Worm (Caenorhabditis elegans): ENCODE measurements around the gene bath-44.

bath-44 gene

ce11 chrII:7374143-7374542, 20.6 kb upstream of the bath-44 start, which contains the start of the genes mtch-1 and rpb-4 (continued):
- TF ChIP-seq ZK546.5 (tag; optimal IDR thresholded peaks at IDR 0.05) (no peak), ztf-11 (tag; optimal IDR thresholded peaks at IDR 0.05) (no peak), nhr-129 (tag; optimal IDR thresholded peaks at IDR 0.05) (peak; percentile 67), ceh-82 (tag; optimal IDR thresholded peaks at IDR 0.05) (no peak), nhr-12 (tag; optimal IDR thresholded peaks at IDR 0.05) (no peak), nhr-77 (tag; optimal IDR thresholded peaks at IDR 0.05) (no peak), nhr-23 (tag; optimal IDR thresholded peaks at IDR 0.05) (no peak), nhr-25 (tag; optimal IDR thresholded peaks at IDR 0.05) (no peak), nhr-21 (tag; optimal IDR thresholded peaks at IDR 0.05) (no peak), lin-39 (tag; optimal IDR thresholded peaks at IDR 0.05) (no peak)

- no peak for TF ChIP-seq nhr-129 (tag; optimal IDR thresholded peaks at IDR 0.05)
- no peak for TF ChIP-seq lin-13 (GFP tag; optimal IDR thresholded peaks at IDR 0.05)
- no peak for TF ChIP-seq mbf-1 (tag; optimal IDR thresholded peaks at IDR 0.05)
- TF ChIP-seq R02D3.7 (tag; optimal IDR thresholded peaks at IDR 0.05) = no peak
- no peak for TF ChIP-seq nhr-25 (tag; optimal IDR thresholded peaks at IDR 0.05)
- TF ChIP-seq peb-1 (tag; optimal IDR thresholded peaks at IDR 0.05) = no peak
- no peak for TF ChIP-seq unc-55 (GFP tag; optimal IDR thresholded peaks at IDR 0.05)
- TF ChIP-seq ceh-82 (tag; optimal IDR thresholded peaks at IDR 0.05) = no peak
- TF ChIP-seq egl-27 (tag; optimal IDR thresholded peaks at IDR 0.05) = no peak
- TF ChIP-seq unc-39 (tag; optimal IDR thresholded peaks at IDR 0.05) = no peak
- no peak for TF ChIP-seq fos-1 (tag; optimal IDR thresholded peaks at IDR 0.05)
- no peak for TF ChIP-seq aly-2 (tag; optimal IDR thresholded peaks at IDR 0.05)
- no peak for TF ChIP-seq nhr-10 (tag; optimal IDR thresholded peaks at IDR 0.05)
- TF ChIP-seq gmeb-1 (tag; optimal IDR thresholded peaks at IDR 0.05) = no peak
- TF ChIP-seq nhr-11 (tag; optimal IDR thresholded peaks at IDR 0.05) = no peak
- no peak for TF ChIP-seq alr-1 (tag; optimal IDR thresholded peaks at IDR 0.05)
Observed at ce11 chrII:7374980-7375379, 19.8 kb upstream of the bath-44 start, which contains the start of gene F43E2.1. TSS of gene F43E2.1 (plus strand) at chrII:7375280.

- TF ChIP-seq aly-2 (tag; optimal IDR thresholded peaks at IDR 0.05) (no peak), gmeb-1 (tag; optimal IDR thresholded peaks at IDR 0.05) (no peak), lin-11 (tag; optimal IDR thresholded peaks at IDR 0.05) (no peak), R02D3.7 (tag; optimal IDR thresholded peaks at IDR 0.05) (no peak), ZK546.5 (tag; optimal IDR thresholded peaks at IDR 0.05) (no peak), egl-27 (tag; optimal IDR thresholded peaks at IDR 0.05) (no peak), sem-4 (tag; optimal IDR thresholded peaks at IDR 0.05) (no peak), mdl-1 (tag; optimal IDR thresholded peaks at IDR 0.05) (no peak), unc-62 (GFP tag; optimal IDR thresholded peaks at IDR 0.05) (no peak), ztf-4 (tag; optimal IDR thresholded peaks at IDR 0.05) (no peak), nhr-237 (tag; optimal IDR thresholded peaks at IDR 0.05) (no peak), nhr-21 (tag; optimal IDR thresholded peaks at IDR 0.05) (no peak)
Observed at ce11 chrII:7379021-7379420, 15.7 kb upstream of the bath-44 start, which contains the start of gene C07D10.6. TSS of gene C07D10.6 (plus strand) at chrII:7379321.

ce11 chrII:7381142-7381611, 13.6 kb upstream of the bath-44 start, which contains the start of gene C07D10.5:
TSS of gene C07D10.5 (plus strand) at chrII:7381561.
- TF ChIP-seq blmp-1 (tag; optimal IDR thresholded peaks at IDR 0.05; ENCODE audit: insufficient read depth) (no peak), ztf-11 (tag; optimal IDR thresholded peaks at IDR 0.05) (no peak), nhr-237 (tag; optimal IDR thresholded peaks at IDR 0.05) (no peak), nhr-23 (tag; optimal IDR thresholded peaks at IDR 0.05) (no peak), R02D3.7 (tag; optimal IDR thresholded peaks at IDR 0.05) (no peak), ztf-1 (GFP tag; conservative IDR thresholded peaks at IDR 0.05) (no peak), dmd-4 (tag; optimal IDR thresholded peaks at IDR 0.05) (no peak)

ce11 chrII:7381947-7382346, 12.8 kb upstream of the bath-44 start:
- TF ChIP-seq snpc-4 (tag; optimal IDR thresholded peaks at IDR 0.05) = no peak
- TF ChIP-seq elt-3 (tag; optimal IDR thresholded peaks at IDR 0.05) = no peak
- TF ChIP-seq fos-1 (tag; optimal IDR thresholded peaks at IDR 0.05) = peak; percentile 51
- TF ChIP-seq aly-2 (tag; optimal IDR thresholded peaks at IDR 0.05) = no peak
- TF ChIP-seq lsy-2 (tag; optimal IDR thresholded peaks at IDR 0.05) = no peak
